Fruit fly (Drosophila melanogaster): ENCODE results near the gene daw.

The daw gene

dm6 chr2L:2804634-2805311, at the start of gene daw:
daw (plus strand) TSS chr2L:2805261.
- TF ChIP-seq CG8478 (optimal IDR thresholded peaks at IDR 0.05) (no peak), CTCF (optimal IDR thresholded peaks at IDR 0.05) (no peak)

DNA sequence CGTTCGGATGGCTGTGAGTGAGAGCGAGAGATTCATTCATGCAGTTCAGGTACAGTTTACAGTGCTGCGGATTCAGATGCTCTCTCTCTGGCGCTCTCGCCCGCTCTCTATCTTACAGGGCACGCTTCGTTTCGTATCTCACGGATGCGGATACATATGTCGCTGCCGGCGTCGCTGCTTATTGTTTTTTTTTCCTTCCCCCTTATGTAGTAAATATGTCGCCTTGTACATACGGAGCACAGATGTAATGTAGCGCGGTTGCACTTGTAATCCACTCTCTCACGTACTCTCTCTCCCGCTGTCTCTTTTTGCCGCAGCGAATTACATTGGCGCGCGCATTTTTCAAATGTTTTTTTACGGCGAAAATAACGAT, 49.8 kb upstream of the daw start:
- no peak for TF ChIP-seq CTCF (optimal IDR thresholded peaks at IDR 0.05)
- TF ChIP-seq CG8478 (optimal IDR thresholded peaks at IDR 0.05): no peak

- TF ChIP-seq CTCF (optimal IDR thresholded peaks at IDR 0.05): no peak
- no peak for TF ChIP-seq CG8478 (optimal IDR thresholded peaks at IDR 0.05)
Measured at dm6 chr2L:2757930-2758556, 47.0 kb upstream of the daw start.

DNA sequence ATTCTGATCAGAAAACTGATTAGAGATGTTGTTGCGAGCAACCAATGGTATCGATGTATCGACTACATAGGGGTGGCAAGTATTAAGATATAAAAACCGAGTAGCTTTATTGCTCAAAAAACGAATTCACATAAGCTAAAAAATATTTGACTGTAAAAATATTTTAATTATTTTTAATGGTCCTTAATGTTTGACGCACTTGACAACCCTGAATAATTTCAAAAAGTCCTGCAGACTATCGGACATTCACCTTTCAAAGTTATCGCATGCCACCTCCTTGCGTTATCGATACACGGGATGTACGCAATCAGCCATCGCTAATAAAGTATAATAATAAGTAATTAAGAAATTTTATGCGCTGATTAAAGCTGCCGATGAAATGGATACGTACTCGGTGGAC, 45.4 kb upstream of the daw start, which contains the start of the genes HemK2, Snapin and Tnpo-SR:
HemK2 (minus strand) TSS at position 24 of the 400 bp plus-strand sequence.
Snapin (minus strand) TSS at position 24 of the 400 bp plus-strand sequence.
Tnpo-SR (plus strand) TSS at position 271 of the 400 bp plus-strand sequence.
- TF ChIP-seq CTCF (optimal IDR thresholded peaks at IDR 0.05) (no peak), CG8478 (optimal IDR thresholded peaks at IDR 0.05) (no peak)

dm6 chr2L:2760288-2760687, 44.8 kb upstream of the daw start:
- TF ChIP-seq CTCF (optimal IDR thresholded peaks at IDR 0.05) (no peak), CG8478 (optimal IDR thresholded peaks at IDR 0.05) (no peak)

dm6 chr2L:2765659-2766373, 39.2 kb upstream of the daw start, which contains the start of the genes Snx21 and aph-1:
Snx21 (minus strand) TSS chr2L:2765665.
aph-1 (plus strand) TSS chr2L:2766233.
- TF ChIP-seq CG8478 (optimal IDR thresholded peaks at IDR 0.05): no peak
- TF ChIP-seq CTCF (optimal IDR thresholded peaks at IDR 0.05): no peak

- TF ChIP-seq CG8478 (optimal IDR thresholded peaks at IDR 0.05) (no peak), CTCF (optimal IDR thresholded peaks at IDR 0.05) (no peak)
Measured at dm6 chr2L:2767627-2768026, 37.4 kb upstream of the daw start, which contains the start of the genes Taf10b and Taf10. Taf10b (minus strand) TSS chr2L:2767845. Taf10 (plus strand) TSS chr2L:2767890.

DNA sequence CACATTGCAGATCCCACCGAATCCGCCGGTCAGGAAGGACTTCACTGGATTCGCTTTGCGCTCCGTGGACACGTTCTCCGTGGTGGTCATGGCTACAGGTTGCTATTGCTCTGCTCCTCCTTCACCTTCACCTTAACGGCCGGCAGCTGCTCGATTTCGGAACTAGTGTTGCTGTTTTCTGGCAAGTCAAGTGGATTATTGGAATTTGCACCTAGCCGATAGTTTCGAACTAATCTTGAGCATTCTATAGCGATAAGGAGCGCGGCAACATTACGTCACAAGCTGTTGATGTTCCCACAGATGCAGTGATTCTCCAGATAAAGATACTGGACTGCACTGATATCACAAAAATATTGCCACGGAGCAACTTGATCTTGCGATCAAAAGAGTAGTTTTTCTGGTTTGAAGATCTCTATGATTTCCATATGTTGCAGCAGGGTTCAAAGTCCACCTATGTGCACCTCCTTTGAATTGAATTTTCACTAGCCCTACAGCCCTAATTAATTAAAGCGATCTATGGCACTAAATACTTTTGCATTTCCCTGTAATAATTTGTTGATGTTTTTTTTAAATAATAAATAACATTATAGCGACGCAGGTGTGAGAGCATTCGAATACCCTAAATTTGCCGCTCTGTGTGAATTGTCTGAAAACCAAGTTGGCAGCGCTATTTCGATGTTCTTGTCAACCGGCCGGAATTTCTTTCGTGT, 35.4 kb upstream of the daw start, which contains the start of the genes colt and HINT1:
colt (minus strand) TSS at position 594 of the 710 bp plus-strand sequence.
HINT1 (plus strand) TSS at position 660 of the 710 bp plus-strand sequence.
- TF ChIP-seq CTCF (optimal IDR thresholded peaks at IDR 0.05): peak in 1 of 2 experiments; percentile 21
- TF ChIP-seq CG8478 (optimal IDR thresholded peaks at IDR 0.05): no peak

DNA sequence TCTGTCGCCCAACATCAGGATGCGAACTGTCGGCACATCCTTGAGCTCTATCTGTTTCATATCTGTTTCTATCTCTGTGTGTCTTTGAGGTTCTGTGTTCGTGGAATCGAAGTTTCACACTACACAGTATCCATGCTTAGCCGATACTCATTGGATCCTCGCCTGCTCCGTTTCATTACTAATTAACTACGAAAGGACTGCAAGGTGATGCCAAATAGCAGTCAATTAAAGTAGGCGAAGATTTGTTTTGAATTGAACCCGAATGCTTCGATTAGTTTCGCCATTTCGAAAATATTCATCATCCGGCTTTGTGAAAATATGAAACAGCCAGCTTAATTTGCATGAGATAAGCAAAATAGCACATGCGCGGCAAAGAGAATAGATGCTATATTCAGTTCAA, 33.4 kb upstream of the daw start, which contains the start of gene CG15399:
CG15399 (minus strand) TSS at position 101 of the 400 bp plus-strand sequence.
- TF ChIP-seq CG8478 (optimal IDR thresholded peaks at IDR 0.05): no peak
- TF ChIP-seq CTCF (optimal IDR thresholded peaks at IDR 0.05): no peak

dm6 chr2L:2782790-2783189, 22.3 kb upstream of the daw start:
- no peak for TF ChIP-seq CTCF (optimal IDR thresholded peaks at IDR 0.05)
- TF ChIP-seq CG8478 (optimal IDR thresholded peaks at IDR 0.05): no peak

dm6 chr2L:2797186-2797585, 7.9 kb upstream of the daw start:
- no peak for TF ChIP-seq CTCF (optimal IDR thresholded peaks at IDR 0.05)
- TF ChIP-seq CG8478 (optimal IDR thresholded peaks at IDR 0.05): no peak

- no peak for TF ChIP-seq CTCF (optimal IDR thresholded peaks at IDR 0.05)
- TF ChIP-seq CG8478 (optimal IDR thresholded peaks at IDR 0.05): no peak
Measured at dm6 chr2L:2799909-2800478, 5.1 kb upstream of the daw start, which contains the start of gene Syt1. Syt1 (minus strand) TSS chr2L:2799979.

dm6 chr2L:2800956-2801776, 3.9 kb upstream of the daw start:
- TF ChIP-seq CG8478 (optimal IDR thresholded peaks at IDR 0.05) (no peak), CTCF (optimal IDR thresholded peaks at IDR 0.05) (no peak)
